Fruit fly (Drosophila melanogaster) whole organism, embryonic: ENCODE measurements around the gene CG13996.

ENCODE experiments used
- ATbp ChIP-seq: fragments of 200-800 bp; sonication (Bioruptor generic); optimal IDR thresholded peaks from 2 replicates; lab custom pipeline; 2017; ENCODE audit warnings: missing biosample characterization, mild to moderate bottlenecking, missing genetic modification characterization, missing genetic modification reagents
- Abd-B ChIP-seq: fragments of 200-800 bp; sonication (Bioruptor generic); optimal IDR thresholded peaks from 2 replicates; lab custom pipeline; 2018; ENCODE audit warnings: missing biosample characterization, mild to moderate bottlenecking, missing genetic modification characterization, moderate library complexity
- Ada2b ChIP-seq: fragments of 200-800 bp; sonication (Bioruptor generic); IDR thresholded peaks from 2 replicates; pipeline ENCODE4 v1.3.6; 2022; ENCODE audit warnings: missing biosample characterization, missing genetic modification characterization
- Atf3 ChIP-seq: fragments of 200-800 bp; sonication (Bioruptor generic); optimal IDR thresholded peaks from 3 replicates; lab custom pipeline; 2016; ENCODE audit warnings: missing biosample characterization, missing genetic modification characterization
- Bdp1 ChIP-seq: fragments of 200-800 bp; sonication (Bioruptor generic); optimal IDR thresholded peaks from 3 replicates; lab custom pipeline; 2016; ENCODE audit warnings: missing biosample characterization, missing genetic modification characterization
- C15 ChIP-seq: fragments of 200-800 bp; sonication (Bioruptor generic); IDR thresholded peaks from 3 replicates; pipeline ENCODE4 v1.3.6; 2022; ENCODE audit warnings: missing biosample characterization, missing genetic modification characterization
- CG10462 ChIP-seq: fragments of 200-800 bp; sonication (Bioruptor generic); optimal IDR thresholded peaks from 2 replicates; lab custom pipeline; 2016; ENCODE audit warnings: missing biosample characterization, missing genetic modification characterization
- CG11247 ChIP-seq: fragments of 200-800 bp; sonication (Bioruptor generic); IDR thresholded peaks from 2 replicates; pipeline ENCODE4 v1.3.6; 2022; ENCODE audit warnings: missing biosample characterization, missing genetic modification characterization
- CG12219 ChIP-seq: fragments of 200-800 bp; sonication (Bioruptor generic); optimal IDR thresholded peaks from 3 replicates; lab custom pipeline; 2018; ENCODE audit warnings: missing biosample characterization, mild to moderate bottlenecking, missing genetic modification characterization
- CG12942 ChIP-seq: fragments of 200-800 bp; sonication (Bioruptor generic); optimal IDR thresholded peaks from 3 replicates; lab custom pipeline; 2016; ENCODE audit warnings: missing biosample characterization, missing genetic modification characterization
- CG13624 ChIP-seq: fragments of 200-800 bp; sonication (Bioruptor generic); optimal IDR thresholded peaks from 2 replicates; lab custom pipeline; 2016; ENCODE audit warnings: missing biosample characterization, missing genetic modification characterization
- CG13775 ChIP-seq: fragments of 200-800 bp; sonication (Bioruptor generic); optimal IDR thresholded peaks from 3 replicates; lab custom pipeline; 2017; ENCODE audit warnings: missing biosample characterization, mild to moderate bottlenecking, missing genetic modification characterization
- CG14014 ChIP-seq: fragments of 200-800 bp; sonication (Bioruptor generic); IDR thresholded peaks from 2 replicates; pipeline ENCODE4 v1.3.6; 2022; ENCODE audit warnings: missing biosample characterization, missing genetic modification characterization
- CG1647 ChIP-seq: fragments of 200-800 bp; sonication (Bioruptor generic); optimal IDR thresholded peaks from 3 replicates; lab custom pipeline; 2016; ENCODE audit warnings: missing biosample characterization, missing genetic modification characterization
- CG16779 ChIP-seq: fragments of 200-800 bp; sonication (Bioruptor generic); IDR thresholded peaks from 2 replicates; pipeline ENCODE4 v1.3.6; 2022; ENCODE audit warnings: missing biosample characterization, missing genetic modification characterization
- CG16813 ChIP-seq: fragments of 200-800 bp; sonication (Bioruptor generic); IDR thresholded peaks from 3 replicates; pipeline ENCODE4 v1.3.6; 2022; ENCODE audit warnings: missing biosample characterization, missing genetic modification characterization; ENCODE audit not compliant: partially characterized antibody
- CG16863 ChIP-seq: fragments of 200-800 bp; sonication (Bioruptor generic); optimal IDR thresholded peaks from 3 replicates; lab custom pipeline; 2016; ENCODE audit warnings: missing biosample characterization, missing genetic modification characterization
- CG17385 ChIP-seq: fragments of 200-800 bp; sonication (Bioruptor generic); optimal IDR thresholded peaks from 3 replicates; lab custom pipeline; 2018; ENCODE audit warnings: missing biosample characterization, mild to moderate bottlenecking, missing genetic modification characterization
- CG18262 ChIP-seq: fragments of 200-800 bp; optimal IDR thresholded peaks from 3 replicates; lab custom pipeline; 2019; ENCODE audit warnings: missing biosample characterization, mild to moderate bottlenecking, missing genetic modification characterization, moderate library complexity
- CG18599 ChIP-seq: fragments of 200-800 bp; sonication (Bioruptor generic); optimal IDR thresholded peaks from 3 replicates; lab custom pipeline; 2017; ENCODE audit warnings: missing biosample characterization, missing genetic modification characterization, mild to moderate bottlenecking, moderate library complexity, missing genetic modification reagents
- CG30403 ChIP-seq: fragments of 200-800 bp; sonication (Bioruptor generic); optimal IDR thresholded peaks from 3 replicates; lab custom pipeline; 2016; ENCODE audit warnings: missing biosample characterization, missing genetic modification characterization
- CG5180 ChIP-seq: fragments of 200-800 bp; sonication (Bioruptor generic); optimal IDR thresholded peaks from 3 replicates; lab custom pipeline; 2017; ENCODE audit warnings: missing biosample characterization, missing genetic modification characterization, mild to moderate bottlenecking, moderate library complexity, missing genetic modification reagents
- CG8290 ChIP-seq, 3 experiments: fragments of 200-800 bp; sonication (Bioruptor generic); optimal IDR thresholded peaks; 2 replicates each; lab custom pipeline; 2016 to 2019; ENCODE audit warnings: missing biosample characterization in 3 of 3, missing genetic modification characterization in 3 of 3, mild to moderate bottlenecking in 2 of 3, moderate library complexity in 1 of 3
- CG8478 ChIP-seq: fragments of >200 bp; optimal IDR thresholded peaks from 2 replicates; lab custom pipeline; 2018
- Chrac-16 ChIP-seq: fragments of 200-800 bp; sonication (Bioruptor generic); optimal IDR thresholded peaks from 3 replicates; lab custom pipeline; 2016; ENCODE audit warnings: missing biosample characterization, missing genetic modification characterization
- E2f2 ChIP-seq: fragments of 200-800 bp; sonication (Bioruptor generic); IDR thresholded peaks from 2 replicates; pipeline ENCODE4 v1.3.6; 2022; ENCODE audit warnings: missing biosample characterization, missing genetic modification characterization
- ERR ChIP-seq: fragments of 200-800 bp; sonication (Bioruptor generic); optimal IDR thresholded peaks from 2 replicates; lab custom pipeline; 2016; ENCODE audit warnings: missing biosample characterization, missing genetic modification characterization
- Elba2 ChIP-seq: fragments of 200-800 bp; sonication (Bioruptor generic); optimal IDR thresholded peaks from 3 replicates; lab custom pipeline; 2016; ENCODE audit warnings: missing biosample characterization, missing genetic modification characterization
- Hey ChIP-seq: fragments of 200-800 bp; sonication (Bioruptor generic); optimal IDR thresholded peaks from 3 replicates; lab custom pipeline; 2018; ENCODE audit warnings: missing biosample characterization, mild to moderate bottlenecking, missing genetic modification characterization
- Hr39 ChIP-seq: fragments of >200 bp; optimal IDR thresholded peaks from 2 replicates; lab custom pipeline; 2017
- Optix ChIP-seq: fragments of 200-800 bp; sonication (Bioruptor generic); IDR thresholded peaks from 3 replicates; pipeline ENCODE4 v1.3.6; 2022; ENCODE audit warnings: missing biosample characterization, missing genetic modification characterization
- Side ChIP-seq: fragments of 200-800 bp; sonication (Bioruptor generic); optimal IDR thresholded peaks from 2 replicates; lab custom pipeline; 2016; ENCODE audit warnings: missing biosample characterization, missing genetic modification characterization
- Sry-β ChIP-seq: fragments of 200-800 bp; sonication (Bioruptor generic); optimal IDR thresholded peaks from 2 replicates; lab custom pipeline; 2018; ENCODE audit warnings: missing biosample characterization, mild to moderate bottlenecking, missing genetic modification characterization, moderate library complexity
- Ssrp ChIP-seq: fragments of 200-800 bp; sonication (Bioruptor generic); optimal IDR thresholded peaks from 2 replicates; lab custom pipeline; 2018; ENCODE audit warnings: missing biosample characterization, mild to moderate bottlenecking, missing genetic modification characterization, moderate library complexity
- Xbp1 ChIP-seq: fragments of 200-800 bp; sonication (Bioruptor generic); optimal IDR thresholded peaks from 3 replicates; lab custom pipeline; 2016; ENCODE audit warnings: missing biosample characterization, mild to moderate bottlenecking, missing genetic modification characterization
- br ChIP-seq: fragments of >200 bp; optimal IDR thresholded peaks from 2 replicates; lab custom pipeline; 2017
- bsh ChIP-seq, 2 experiments: fragments of 200-800 bp; sonication (Bioruptor generic); optimal IDR thresholded peaks; 2 replicates each; lab custom pipeline; 2017 to 2018; ENCODE audit warnings: mild to moderate bottlenecking in 2 of 2, missing biosample characterization in 2 of 2, missing genetic modification characterization in 2 of 2, moderate library complexity in 1 of 2
- disco-r ChIP-seq: fragments of 200-800 bp; sonication (Bioruptor generic); optimal IDR thresholded peaks from 2 replicates; lab custom pipeline; 2016; ENCODE audit warnings: missing biosample characterization, missing genetic modification characterization
- fd102C ChIP-seq: fragments of 200-800 bp; sonication (Bioruptor generic); optimal IDR thresholded peaks from 2 replicates; lab custom pipeline; 2018; ENCODE audit warnings: missing biosample characterization, mild to moderate bottlenecking, missing genetic modification characterization, moderate library complexity
- h ChIP-seq: fragments of >200 bp; optimal IDR thresholded peaks from 2 replicates; lab custom pipeline; 2017
- hbn ChIP-seq: fragments of 200-800 bp; sonication (Bioruptor generic); IDR thresholded peaks from 2 replicates; pipeline ENCODE4 v1.3.6; 2022; ENCODE audit warnings: missing biosample characterization, missing genetic modification characterization; ENCODE audit not compliant: partially characterized antibody
- ken ChIP-seq: fragments of 200-800 bp; sonication (Bioruptor generic); IDR thresholded peaks from 3 replicates; pipeline ENCODE4 v1.3.6; 2022; ENCODE audit warnings: missing biosample characterization, missing genetic modification characterization
- knrl ChIP-seq: fragments of 200-800 bp; sonication (Bioruptor generic); IDR thresholded peaks from 3 replicates; pipeline ENCODE4 v1.3.6; 2022; ENCODE audit warnings: missing biosample characterization, missing genetic modification characterization; ENCODE audit not compliant: partially characterized antibody
- mirr ChIP-seq: fragments of 200-800 bp; sonication (Bioruptor generic); optimal IDR thresholded peaks from 3 replicates; lab custom pipeline; 2018; ENCODE audit warnings: missing biosample characterization, mild to moderate bottlenecking, missing genetic modification characterization
- odd ChIP-seq: fragments of 200-800 bp; sonication (Bioruptor generic); optimal IDR thresholded peaks from 2 replicates; lab custom pipeline; 2017; ENCODE audit warnings: missing biosample characterization, mild to moderate bottlenecking, missing genetic modification characterization
- sens ChIP-seq: fragments of 200-800 bp; sonication (Bioruptor generic); peaks from one replicate; lab custom pipeline; 2016; ENCODE audit warnings: missing biosample characterization, missing genetic modification characterization
- sim ChIP-seq: fragments of 200-800 bp; sonication (Bioruptor generic); IDR thresholded peaks from 2 replicates; pipeline ENCODE4 v1.3.6; 2022; ENCODE audit warnings: missing biosample characterization, missing genetic modification characterization
- slou ChIP-seq: fragments of 200-800 bp; sonication (Bioruptor generic); optimal IDR thresholded peaks from 3 replicates; lab custom pipeline; 2016; ENCODE audit warnings: missing biosample characterization, missing genetic modification characterization
- slp2 ChIP-seq: fragments of 200-800 bp; sonication (Bioruptor generic); optimal IDR thresholded peaks from 2 replicates; lab custom pipeline; 2016; ENCODE audit warnings: missing biosample characterization, missing genetic modification characterization
- tap ChIP-seq: fragments of 200-800 bp; optimal IDR thresholded peaks from 3 replicates; lab custom pipeline; 2019; ENCODE audit warnings: missing biosample characterization, mild to moderate bottlenecking, missing genetic modification characterization, moderate library complexity
- wek ChIP-seq: fragments of 200-800 bp; sonication (Bioruptor generic); optimal IDR thresholded peaks from 3 replicates; lab custom pipeline; 2018; ENCODE audit warnings: missing biosample characterization, mild to moderate bottlenecking, missing genetic modification characterization, moderate library complexity
- z ChIP-seq: fragments of 200-800 bp; sonication (Bioruptor generic); IDR thresholded peaks from 3 replicates; pipeline ENCODE4 v1.3.6; 2022; ENCODE audit warnings: missing biosample characterization, missing genetic modification characterization

The CG13996 gene

dm6 chr2L:5982334-5982987 lies 38.2 kb upstream of the CG13996 start (continued):
- TF ChIP-seq slp2 (GFP tag; lab: Kevin White, UChicago) (no peak), h (lab: Kevin White, UChicago) (no peak), CG1647 (no peak), CG12219 (peak; percentile 0), CG16863 (no peak), CG8290 (GFP tag; optimal IDR thresholded peaks at IDR 0.05; lab: Kevin White, UChicago) (peak; percentile 72), CG8290 (tag; optimal IDR thresholded peaks at IDR 0.05; lab: Kevin White, UChicago) (peak; percentile 84 to 95), Chrac-16 (GFP tag; lab: Kevin White, UChicago) (no peak), CG30403 (GFP tag; lab: Kevin White, UChicago) (peak; percentile 19), CG10462 (GFP tag; lab: Kevin White, UChicago) (no peak), Ada2b (GFP tag; lab: Robert Waterston, UW) (no peak), disco-r (GFP tag; lab: Kevin White, UChicago) (no peak), Ssrp (tag; lab: Kevin White, UChicago) (no peak), hbn (no peak), Hey (tag; lab: Kevin White, UChicago) (peak; percentile 15), Side (GFP tag; lab: Kevin White, UChicago) (peak; percentile 33), slou (GFP tag; lab: Kevin White, UChicago) (no peak), CG13624 (peak; percentile 53), Atf3 (GFP tag; lab: Kevin White, UChicago) (no peak), tap (no peak), CG16813 (GFP tag; lab: Robert Waterston, UW) (no peak), Xbp1 (peak; percentile 26), Sry-β (no peak), CG14014 (GFP tag; lab: Robert Waterston, UW) (no peak), knrl (GFP tag; lab: Robert Waterston, UW) (no peak), ERR (peak; percentile 53), CG8478 (lab: Kevin White, UChicago) (peak; percentile 93), CG17385 (GFP tag; lab: Kevin White, UChicago) (peak; percentile 4), Hr39 (lab: Kevin White, UChicago) (no peak), E2f2 (GFP tag; lab: Robert Waterston, UW) (no peak), br (lab: Kevin White, UChicago) (no peak), CG13775 (GFP tag; lab: Kevin White, UChicago) (no peak), ken (GFP tag; lab: Robert Waterston, UW) (no peak), wek (GFP tag; lab: Kevin White, UChicago) (peak; percentile 24), Optix (GFP tag; lab: Robert Waterston, UW) (no peak), bsh (GFP tag; optimal IDR thresholded peaks at IDR 0.05; lab: Kevin White, UChicago) (peak in 1 of 2 experiments; percentile 8), Abd-B (GFP tag; lab: Kevin White, UChicago) (no peak), sens (GFP tag; lab: Kevin White, UChicago) (peak; percentile 60), z (no peak), CG18262 (peak; percentile 11), ATbp (GFP tag; lab: Kevin White, UChicago) (no peak), C15 (GFP tag; lab: Robert Waterston, UW) (no peak), CG16779 (no peak), mirr (peak; percentile 72), fd102C (GFP tag; lab: Kevin White, UChicago) (no peak), CG5180 (GFP tag; lab: Kevin White, UChicago) (peak; percentile 93), CG18599 (GFP tag; lab: Kevin White, UChicago) (peak; percentile 51), Bdp1 (GFP tag; lab: Kevin White, UChicago) (no peak), CG12942 (GFP tag; lab: Kevin White, UChicago) (no peak), CG11247 (GFP tag; lab: Robert Waterston, UW) (no peak), Elba2 (GFP tag; lab: Kevin White, UChicago) (no peak), sim (GFP tag; lab: Robert Waterston, UW) (no peak), odd (GFP tag; lab: Kevin White, UChicago) (peak; percentile 34)
